Worm (Caenorhabditis elegans): ENCODE data around the gene tir-1.
A peak's percentile ranks its signal among the peaks of the same experiment; 100 is the strongest.

Gene tir-1

DNA sequence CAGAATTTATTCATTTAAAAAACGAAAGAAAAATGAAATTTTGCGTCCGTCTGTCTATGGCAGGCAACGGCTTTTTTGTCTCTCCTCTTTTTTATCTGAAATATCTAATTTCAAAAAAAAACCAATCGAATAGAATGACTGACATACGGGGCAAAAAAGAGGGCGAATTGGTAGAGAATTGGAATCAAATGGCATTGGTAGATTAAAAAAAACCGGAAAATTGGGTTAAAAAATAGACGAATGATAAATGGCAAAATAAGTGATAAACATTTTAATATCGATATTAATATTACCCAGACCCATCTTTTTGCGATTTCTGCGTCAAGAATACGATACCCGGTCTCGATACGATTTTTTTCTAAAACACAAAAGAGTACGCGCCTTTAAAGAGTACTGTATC lies at the start of gene tir-1:
tir-1 (minus strand) TSS at position 101 of the 400 bp plus-strand sequence.
- TF ChIP-seq hlh-15 (tag; optimal IDR thresholded peaks at IDR 0.05) (no peak), ceh-22 (tag; optimal IDR thresholded peaks at IDR 0.05) (no peak), ceh-34 (tag; optimal IDR thresholded peaks at IDR 0.05) (no peak), ceh-31 (tag; optimal IDR thresholded peaks at IDR 0.05) (no peak), dve-1 (tag; optimal IDR thresholded peaks at IDR 0.05) (no peak), nfya-1 (tag; optimal IDR thresholded peaks at IDR 0.05) (no peak), fkh-10 (GFP tag; optimal IDR thresholded peaks at IDR 0.05) (no peak), pat-9 (tag; optimal IDR thresholded peaks at IDR 0.05) (no peak), K09A11.1 (tag; optimal IDR thresholded peaks at IDR 0.05; ENCODE audit: insufficient read depth) (no peak), nhr-11 (tag; optimal IDR thresholded peaks at IDR 0.05) (no peak), pros-1 (tag; optimal IDR thresholded peaks at IDR 0.05) (no peak)

DNA sequence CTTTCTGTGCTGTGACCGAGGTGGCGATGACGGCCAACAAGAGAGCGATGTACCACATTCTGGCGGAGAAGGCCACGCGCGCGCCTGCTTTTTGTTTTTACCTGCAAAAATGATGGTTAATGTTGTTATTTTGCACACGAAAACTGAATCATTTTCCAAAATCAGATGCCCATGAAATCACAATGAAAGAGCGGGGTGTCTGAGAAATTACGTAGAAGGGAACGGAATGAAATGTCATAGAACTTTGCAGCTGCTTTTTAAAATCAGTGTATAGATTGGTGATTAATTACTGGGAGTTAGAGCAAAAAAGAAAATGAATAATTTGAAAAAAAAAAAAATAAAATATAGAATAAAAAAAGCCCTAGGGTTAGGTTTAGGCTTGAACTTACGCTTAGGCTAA lies 34.4 kb upstream of the tir-1 start, which contains the start of gene npl-10:
npl-10 (minus strand) TSS at position 101 of the 400 bp plus-strand sequence.
- no peak for TF ChIP-seq F13H6.1 (tag; optimal IDR thresholded peaks at IDR 0.05)
- TF ChIP-seq madf-2 (tag; optimal IDR thresholded peaks at IDR 0.05) = no peak
- no peak for TF ChIP-seq sox-4 (tag; optimal IDR thresholded peaks at IDR 0.05)
- TF ChIP-seq pax-1 (tag; optimal IDR thresholded peaks at IDR 0.05) = no peak
- no peak for TF ChIP-seq ceh-45 (GFP tag; IDR thresholded peaks at IDR 0.05)
- no peak for TF ChIP-seq nfya-1 (tag; optimal IDR thresholded peaks at IDR 0.05)
- no peak for TF ChIP-seq ceh-34 (tag; optimal IDR thresholded peaks at IDR 0.05)

DNA sequence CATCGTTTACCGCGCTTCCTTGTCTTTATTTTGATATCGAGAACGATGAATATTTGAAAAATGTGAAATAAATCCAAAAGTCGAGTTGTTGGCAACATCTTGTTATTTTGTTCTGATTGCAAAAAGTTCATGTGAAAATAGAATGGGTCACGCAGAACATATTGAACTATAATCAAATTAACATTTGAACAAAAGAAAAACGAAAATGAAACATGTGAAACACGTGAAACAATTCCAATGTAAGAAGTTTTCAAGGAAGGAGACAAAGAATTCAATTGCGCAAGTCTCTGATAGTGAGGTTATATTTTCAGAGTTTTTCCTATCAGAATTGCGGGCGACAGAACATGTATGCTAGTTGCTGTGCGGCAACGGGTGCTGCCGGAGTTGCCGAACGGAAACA lies 30.0 kb upstream of the tir-1 start, which contains the start of gene F37A8.2:
F37A8.2 (minus strand) TSS at position 101 of the 400 bp plus-strand sequence.
- no peak for TF ChIP-seq gmeb-2 (tag; optimal IDR thresholded peaks at IDR 0.05)
- TF ChIP-seq ceh-14 (tag; optimal IDR thresholded peaks at IDR 0.05) = no peak
- no peak for TF ChIP-seq ceh-19 (GFP tag; optimal IDR thresholded peaks at IDR 0.05)
- TF ChIP-seq npax-4 (tag; optimal IDR thresholded peaks at IDR 0.05) = no peak
- TF ChIP-seq elt-2 (tag; optimal IDR thresholded peaks at IDR 0.05) = no peak
- no peak for TF ChIP-seq tbx-2 (tag; optimal IDR thresholded peaks at IDR 0.05)
- TF ChIP-seq pat-9 (tag; optimal IDR thresholded peaks at IDR 0.05) = no peak
- TF ChIP-seq sox-4 (tag; optimal IDR thresholded peaks at IDR 0.05) = no peak
- no peak for TF ChIP-seq ceh-18 (tag; optimal IDR thresholded peaks at IDR 0.05)
- no peak for TF ChIP-seq ceh-31 (tag; optimal IDR thresholded peaks at IDR 0.05)
- no peak for TF ChIP-seq K09A11.1 (tag; optimal IDR thresholded peaks at IDR 0.05; ENCODE audit: insufficient read depth)
- no peak for TF ChIP-seq ama-1 (optimal IDR thresholded peaks at IDR 0.05)

DNA sequence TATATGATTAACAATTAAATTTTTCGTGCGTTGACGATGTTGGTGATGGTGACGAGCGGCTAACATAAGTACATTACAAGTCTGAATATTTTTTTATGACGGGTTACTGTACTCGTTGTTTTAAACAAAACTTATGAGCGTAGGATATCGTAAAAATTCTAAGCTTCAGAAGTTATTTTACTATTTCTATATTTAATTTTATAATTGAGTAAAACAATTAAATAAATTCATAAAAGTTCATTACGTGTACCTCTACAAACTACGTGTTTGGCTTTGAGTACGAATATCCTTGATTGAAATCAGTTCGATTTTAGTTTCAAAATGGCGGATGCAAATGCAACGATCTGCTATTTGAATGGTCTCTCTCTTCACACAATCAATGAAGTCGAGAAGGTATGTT lies 26.7 kb upstream of the tir-1 start, which contains the start of gene F37A8.1:
F37A8.1 (plus strand) TSS at position 301 of the 400 bp plus-strand sequence.
- TF ChIP-seq ttx-3 (tag; optimal IDR thresholded peaks at IDR 0.05) (no peak), hlh-15 (tag; optimal IDR thresholded peaks at IDR 0.05) (no peak), syd-9 (tag; optimal IDR thresholded peaks at IDR 0.05) (no peak), ceh-14 (tag; optimal IDR thresholded peaks at IDR 0.05) (no peak), unc-55 (GFP tag; optimal IDR thresholded peaks at IDR 0.05) (no peak), ceh-18 (tag; optimal IDR thresholded peaks at IDR 0.05) (no peak), nhr-232 (tag; optimal IDR thresholded peaks at IDR 0.05) (no peak), odd-2 (tag; optimal IDR thresholded peaks at IDR 0.05) (no peak), pax-1 (tag; optimal IDR thresholded peaks at IDR 0.05) (no peak), dmd-4 (tag; optimal IDR thresholded peaks at IDR 0.05; ENCODE audit: borderline replicate concordance) (no peak), fkh-10 (GFP tag; optimal IDR thresholded peaks at IDR 0.05) (no peak)

- TF ChIP-seq ceh-2 (tag; optimal IDR thresholded peaks at IDR 0.05) = no peak
- TF ChIP-seq rnt-1 (tag; optimal IDR thresholded peaks at IDR 0.05) = peak; percentile 46
- TF ChIP-seq unc-55 (GFP tag; optimal IDR thresholded peaks at IDR 0.05) = peak; percentile 41
- peak; percentile 84 for TF ChIP-seq ceh-18 (tag; optimal IDR thresholded peaks at IDR 0.05)
Measured at ce11 chrIII:3927450-3927849, 26.0 kb upstream of the tir-1 start.

DNA sequence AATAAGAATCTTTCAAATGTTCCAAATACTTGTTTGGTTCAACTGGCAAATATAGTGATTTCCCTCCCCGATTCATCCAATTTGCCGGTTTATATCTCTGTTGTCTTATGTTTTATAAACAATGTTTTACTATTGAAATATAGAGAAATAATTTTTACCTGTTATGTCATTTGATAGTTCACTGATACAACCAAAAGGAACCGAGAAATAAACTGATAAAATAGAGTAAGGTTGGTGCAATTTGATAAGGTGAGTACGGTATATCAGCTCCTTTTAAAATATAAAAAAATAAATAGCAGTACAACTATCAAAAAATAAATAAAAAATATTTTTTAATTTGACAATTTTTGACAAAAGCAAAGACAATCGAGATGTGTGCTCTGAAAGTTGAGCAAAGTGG lies 25.4 kb upstream of the tir-1 start:
- TF ChIP-seq ama-1 (optimal IDR thresholded peaks at IDR 0.05) (no peak), unc-42 (tag; optimal IDR thresholded peaks at IDR 0.05) (no peak), elt-2 (tag; optimal IDR thresholded peaks at IDR 0.05) (peak; percentile 65), ceh-2 (tag; optimal IDR thresholded peaks at IDR 0.05) (no peak)

All from whole organism, late embryonic.